Worm (Caenorhabditis elegans) whole organism, dauer: ENCODE data around the gene F13E9.13.

Experiments
- unc-62 ChIP-seq: sonication (generic microtip); optimal IDR thresholded peaks from 2 replicates; lab custom pipeline; 2017; ENCODE audit warnings: missing biosample characterization, missing genetic modification reagents, missing genetic modification characterization

F13E9.13 gene

ce11 chrIV:10869642-10870041 is 11.7 kb upstream of the F13E9.13 start:
- TF ChIP-seq unc-62 (GFP tag; lab: Kevin White, UChicago), result no peak

- no peak for TF ChIP-seq unc-62 (GFP tag; lab: Kevin White, UChicago)
Observed at ce11 chrIV:10870158-10870557, 11.2 kb upstream of the F13E9.13 start.

- TF ChIP-seq unc-62 (GFP tag; lab: Kevin White, UChicago), result no peak
Observed at ce11 chrIV:10874527-10874926, 6.8 kb upstream of the F13E9.13 start, which contains the start of gene F13E9.12. TSS of gene F13E9.12 (minus strand) at chrIV:10874627.

- TF ChIP-seq unc-62 (GFP tag; lab: Kevin White, UChicago), result no peak
Observed at ce11 chrIV:10876844-10877243, 4.5 kb upstream of the F13E9.13 start, which contains the start of gene fipr-14. TSS of gene fipr-14 (plus strand) at chrIV:10877144.

- no peak for TF ChIP-seq unc-62 (GFP tag; lab: Kevin White, UChicago)
Observed at ce11 chrIV:10879542-10879941, 1.8 kb upstream of the F13E9.13 start, which contains the start of gene sdz-13. TSS of gene sdz-13 (minus strand) at chrIV:10879642.

- no peak for TF ChIP-seq unc-62 (GFP tag; lab: Kevin White, UChicago)
Observed at ce11 chrIV:10880264-10880663, 1.1 kb upstream of the F13E9.13 start, which contains the start of gene fipr-15. TSS of gene fipr-15 (plus strand) at chrIV:10880564.

ce11 chrIV:10884263-10884662 is 2.9 kb downstream of the F13E9.13 start, which contains the start of gene F13E9.5:
TSS of gene F13E9.5 (minus strand) at chrIV:10884363.
- no peak for TF ChIP-seq unc-62 (GFP tag; lab: Kevin White, UChicago)

- no peak for TF ChIP-seq unc-62 (GFP tag; lab: Kevin White, UChicago)
Observed at ce11 chrIV:10885915-10886314, 4.6 kb downstream of the F13E9.13 start, which contains the start of gene srlf-11. TSS of gene srlf-11 (minus strand) at chrIV:10886015.

ce11 chrIV:10887285-10887684 is 5.9 kb downstream of the F13E9.13 start, which contains the start of gene F13E9.16:
TSS of gene F13E9.16 (minus strand) at chrIV:10887385.
- TF ChIP-seq unc-62 (GFP tag; lab: Kevin White, UChicago), result no peak

ce11 chrIV:10889820-10890462 is 8.6 kb downstream of the F13E9.13 start, which contains the start of gene F13E9.15:
TSS of gene F13E9.15 (minus strand) at chrIV:10889870.
- TF ChIP-seq unc-62 (GFP tag; lab: Kevin White, UChicago), result no peak

ce11 chrIV:10891993-10892392 is 10.6 kb downstream of the F13E9.13 start, which contains the start of gene srlf-12:
TSS of gene srlf-12 (minus strand) at chrIV:10892093.
- TF ChIP-seq unc-62 (GFP tag; lab: Kevin White, UChicago), result no peak

- TF ChIP-seq unc-62 (GFP tag; lab: Kevin White, UChicago), result no peak
Observed at ce11 chrIV:10894255-10894654, 12.9 kb downstream of the F13E9.13 start, which contains the start of gene srlf-14. TSS of gene srlf-14 (minus strand) at chrIV:10894355.

- TF ChIP-seq unc-62 (GFP tag; lab: Kevin White, UChicago), result no peak
Observed at ce11 chrIV:10896512-10896911, 15.2 kb downstream of the F13E9.13 start, which contains the start of gene srlf-13. TSS of gene srlf-13 (minus strand) at chrIV:10896612.

- no peak for TF ChIP-seq unc-62 (GFP tag; lab: Kevin White, UChicago)
Observed at ce11 chrIV:10898160-10898559, 16.8 kb downstream of the F13E9.13 start.

- no peak for TF ChIP-seq unc-62 (GFP tag; lab: Kevin White, UChicago)
Observed at ce11 chrIV:10899091-10899490, 17.7 kb downstream of the F13E9.13 start, which contains the start of the genes F13E9.9 and F13E9.19. TSS of gene F13E9.9 (minus strand) at chrIV:10899191. TSS of gene F13E9.19 (plus strand) at chrIV:10899406.

- no peak for TF ChIP-seq unc-62 (GFP tag; lab: Kevin White, UChicago)
Observed at ce11 chrIV:10900083-10900482, 18.7 kb downstream of the F13E9.13 start, which contains the start of gene srlf-30. TSS of gene srlf-30 (plus strand) at chrIV:10900383.
